Fruit fly (Drosophila melanogaster): ENCODE results near the gene zuc.

Gene zuc

dm6 chr2L:12030552-12031131 lies 41.0 kb upstream of the zuc start:
- no peak for TF ChIP-seq OdsH (GFP tag; optimal IDR thresholded peaks at IDR 0.05)
- TF ChIP-seq Abd-B (GFP tag; optimal IDR thresholded peaks at IDR 0.05): no peak
- TF ChIP-seq brk (GFP tag; optimal IDR thresholded peaks at IDR 0.05): no peak
- TF ChIP-seq Dif (GFP tag; optimal IDR thresholded peaks at IDR 0.05; ENCODE audit: partially characterized antibody): no peak
- TF ChIP-seq br (GFP tag; optimal IDR thresholded peaks at IDR 0.05): peak; percentile 15
- no peak for TF ChIP-seq Rel (GFP tag; optimal IDR thresholded peaks at IDR 0.05)
- TF ChIP-seq Rel (tag; optimal IDR thresholded peaks at IDR 0.05): peak; percentile 7
- TF ChIP-seq Mio (GFP tag; optimal IDR thresholded peaks at IDR 0.05): no peak
- no peak for TF ChIP-seq Sp1 (GFP tag; optimal IDR thresholded peaks at IDR 0.05)
- TF ChIP-seq GATAd (GFP tag; optimal IDR thresholded peaks at IDR 0.05): no peak
- no peak for TF ChIP-seq usp (GFP tag; optimal IDR thresholded peaks at IDR 0.05)
- TF ChIP-seq Vsx2 (GFP tag; optimal IDR thresholded peaks at IDR 0.05; ENCODE audit: partially characterized antibody): no peak
- TF ChIP-seq sv (GFP tag; optimal IDR thresholded peaks at IDR 0.05): no peak
- no peak for TF ChIP-seq Hr78 (GFP tag; optimal IDR thresholded peaks at IDR 0.05)
- no peak for TF ChIP-seq foxo (GFP tag; optimal IDR thresholded peaks at IDR 0.05)
- TF ChIP-seq rgr (GFP tag; optimal IDR thresholded peaks at IDR 0.05): no peak
- TF ChIP-seq ey (GFP tag; optimal IDR thresholded peaks at IDR 0.05): no peak
- TF ChIP-seq Dfd (GFP tag; optimal IDR thresholded peaks at IDR 0.05): no peak
- TF ChIP-seq h (GFP tag; optimal IDR thresholded peaks at IDR 0.05): peak; percentile 89
- TF ChIP-seq Jra (GFP tag; optimal IDR thresholded peaks at IDR 0.05): no peak

- TF ChIP-seq GATAd (GFP tag; optimal IDR thresholded peaks at IDR 0.05) (no peak), br (GFP tag; optimal IDR thresholded peaks at IDR 0.05) (peak; percentile 51), Hnf4 (GFP tag; optimal IDR thresholded peaks at IDR 0.05) (no peak), lola (GFP tag; optimal IDR thresholded peaks at IDR 0.05) (no peak), Sp1 (GFP tag; optimal IDR thresholded peaks at IDR 0.05) (peak; percentile 48), usp (GFP tag; optimal IDR thresholded peaks at IDR 0.05) (no peak), h (GFP tag; optimal IDR thresholded peaks at IDR 0.05) (peak; percentile 67), foxo (GFP tag; optimal IDR thresholded peaks at IDR 0.05) (no peak), Rel (GFP tag; optimal IDR thresholded peaks at IDR 0.05) (no peak), Rel (tag; optimal IDR thresholded peaks at IDR 0.05) (peak; percentile 15), brk (GFP tag; optimal IDR thresholded peaks at IDR 0.05) (no peak), sv (GFP tag; optimal IDR thresholded peaks at IDR 0.05) (no peak), Dif (GFP tag; optimal IDR thresholded peaks at IDR 0.05; ENCODE audit: partially characterized antibody) (peak; percentile 2)
These were observed 40.0 kb upstream of the zuc start for dm6 chr2L:12029594-12030197.

- TF ChIP-seq OdsH (GFP tag; optimal IDR thresholded peaks at IDR 0.05) (no peak), Abd-B (GFP tag; optimal IDR thresholded peaks at IDR 0.05) (no peak), Vsx2 (GFP tag; optimal IDR thresholded peaks at IDR 0.05; ENCODE audit: partially characterized antibody) (no peak), fru (GFP tag; optimal IDR thresholded peaks at IDR 0.05) (no peak), dl (GFP tag; optimal IDR thresholded peaks at IDR 0.05; ENCODE audit: insufficient read depth in 1 of 2, partially characterized antibody in 2 of 2) (no peak), CG32264 (GFP tag; optimal IDR thresholded peaks at IDR 0.05) (no peak), CG9705 (GFP tag; optimal IDR thresholded peaks at IDR 0.05) (no peak), pan (optimal IDR thresholded peaks at IDR 0.05) (no peak), HLH106 (tag; optimal IDR thresholded peaks at IDR 0.05) (no peak), sv (GFP tag; optimal IDR thresholded peaks at IDR 0.05) (no peak), Myc (optimal IDR thresholded peaks at IDR 0.05) (no peak), usp (GFP tag; optimal IDR thresholded peaks at IDR 0.05) (no peak), woc (GFP tag; optimal IDR thresholded peaks at IDR 0.05) (no peak), jim (GFP tag; optimal IDR thresholded peaks at IDR 0.05) (no peak), tai (GFP tag; optimal IDR thresholded peaks at IDR 0.05) (no peak), dmrt93B (GFP tag; optimal IDR thresholded peaks at IDR 0.05) (no peak), br (GFP tag; optimal IDR thresholded peaks at IDR 0.05) (no peak), Hr83 (GFP tag; optimal IDR thresholded peaks at IDR 0.05; ENCODE audit: poor library complexity, severe bottlenecking) (no peak)
These were observed 39.1 kb upstream of the zuc start for dm6 chr2L:12028808-12029207.

dm6 chr2L:12028102-12028501 lies 38.4 kb upstream of the zuc start:
- TF ChIP-seq br (GFP tag; optimal IDR thresholded peaks at IDR 0.05): no peak
